Fruit fly (Drosophila melanogaster) whole organism, embryonic: ENCODE measurements around the gene Fatp1.
A peak's percentile ranks its signal among the peaks of the same experiment; 100 is the strongest.

Source experiments
- Antp ChIP-seq: fragments of 200-800 bp; sonication (Bioruptor generic); optimal IDR thresholded peaks from 3 replicates; lab custom pipeline; 2016; ENCODE audit warnings: missing biosample characterization, missing genetic modification characterization
- Awh ChIP-seq: fragments of 200-800 bp; sonication (Bioruptor generic); IDR thresholded peaks from 2 replicates; pipeline ENCODE4, ENCODE4 v1.3.6; 2022; ENCODE audit warnings: missing biosample characterization, missing genetic modification characterization
- Blimp-1 ChIP-seq: fragments of 200-800 bp; sonication (Bioruptor generic); optimal IDR thresholded peaks from 3 replicates; lab custom pipeline; 2018; ENCODE audit warnings: missing biosample characterization, missing genetic modification characterization, mild to moderate bottlenecking, moderate library complexity, missing genetic modification reagents
- CG10267 ChIP-seq: fragments of 200-800 bp; sonication (Bioruptor generic); optimal IDR thresholded peaks from 2 replicates; lab custom pipeline; 2018; ENCODE audit warnings: missing biosample characterization, mild to moderate bottlenecking, missing genetic modification characterization, moderate library complexity
- CG11085 ChIP-seq: fragments of 200-800 bp; sonication (Bioruptor generic); IDR thresholded peaks from 2 replicates; pipeline ENCODE4 v1.3.6; 2022; ENCODE audit warnings: missing biosample characterization, missing genetic modification characterization
- CG11456 ChIP-seq: fragments of 200-800 bp; sonication (Bioruptor generic); IDR thresholded peaks from 3 replicates; pipeline ENCODE4 v1.3.6; 2022; ENCODE audit warnings: missing biosample characterization, missing genetic modification characterization
- CG15601 ChIP-seq: fragments of 200-800 bp; sonication (Bioruptor generic); optimal IDR thresholded peaks from 3 replicates; lab custom pipeline; 2019; ENCODE audit warnings: missing biosample characterization, mild to moderate bottlenecking, missing genetic modification characterization, moderate library complexity
- CG30020 ChIP-seq: fragments of 200-800 bp; optimal IDR thresholded peaks from 2 replicates; lab custom pipeline; 2019; ENCODE audit warnings: missing biosample characterization, mild to moderate bottlenecking, missing genetic modification characterization, moderate library complexity
- CG3281 ChIP-seq: fragments of 200-800 bp; sonication (Bioruptor generic); optimal IDR thresholded peaks from 3 replicates; lab custom pipeline; 2017; ENCODE audit warnings: missing biosample characterization, mild to moderate bottlenecking, missing genetic modification characterization
- CG3726 ChIP-seq: fragments of 200-800 bp; sonication (Bioruptor generic); IDR thresholded peaks from 3 replicates; pipeline ENCODE4, ENCODE4 v1.3.6; 2022; ENCODE audit warnings: missing biosample characterization, missing genetic modification characterization
- CG5180 ChIP-seq: fragments of 200-800 bp; sonication (Bioruptor generic); optimal IDR thresholded peaks from 3 replicates; lab custom pipeline; 2017; ENCODE audit warnings: missing biosample characterization, missing genetic modification characterization, mild to moderate bottlenecking, moderate library complexity, missing genetic modification reagents
- CG9727 ChIP-seq: fragments of 200-800 bp; sonication (Bioruptor generic); optimal IDR thresholded peaks from 3 replicates; lab custom pipeline; 2017; ENCODE audit warnings: missing biosample characterization, mild to moderate bottlenecking, missing genetic modification characterization
- CG9876 ChIP-seq: fragments of 200-800 bp; sonication (Bioruptor generic); optimal IDR thresholded peaks from 2 replicates; lab custom pipeline; 2016; ENCODE audit warnings: missing biosample characterization, missing genetic modification characterization
- D19B ChIP-seq: fragments of 200-800 bp; sonication (Bioruptor generic); optimal IDR thresholded peaks from 2 replicates; lab custom pipeline; 2017; ENCODE audit warnings: missing biosample characterization, mild to moderate bottlenecking, missing genetic modification characterization
- HHEX ChIP-seq: fragments of 200-800 bp; sonication (Bioruptor generic); optimal IDR thresholded peaks from 3 replicates; lab custom pipeline; 2017; ENCODE audit warnings: missing biosample characterization, mild to moderate bottlenecking, missing genetic modification characterization, missing genetic modification reagents
- HLH54F ChIP-seq: fragments of 200-800 bp; sonication (Bioruptor generic); optimal IDR thresholded peaks from 3 replicates; lab custom pipeline; 2016; ENCODE audit warnings: missing biosample characterization, missing genetic modification characterization
- Nf-YB ChIP-seq: fragments of 200-800 bp; sonication (Bioruptor generic); optimal IDR thresholded peaks from 3 replicates; lab custom pipeline; 2019; ENCODE audit warnings: missing biosample characterization, mild to moderate bottlenecking, missing genetic modification characterization, moderate library complexity
- NfI ChIP-seq: fragments of 200-800 bp; sonication (Bioruptor generic); optimal IDR thresholded peaks from 3 replicates; lab custom pipeline; 2018; ENCODE audit warnings: missing biosample characterization, mild to moderate bottlenecking, missing genetic modification characterization, moderate library complexity
- Six4 ChIP-seq: fragments of 200-800 bp; sonication (Bioruptor generic); optimal IDR thresholded peaks from 2 replicates; lab custom pipeline; 2016; ENCODE audit warnings: missing biosample characterization, missing genetic modification characterization
- TFAM ChIP-seq: fragments of 200-800 bp; sonication (Bioruptor generic); optimal IDR thresholded peaks from 2 replicates; lab custom pipeline; 2017; ENCODE audit warnings: missing biosample characterization, missing genetic modification characterization, inconsistent platforms
- Tbp ChIP-seq: fragments of >200 bp; optimal IDR thresholded peaks from 2 replicates; lab custom pipeline; 2018; ENCODE audit warnings: missing biosample characterization, missing genetic modification characterization
- bsh ChIP-seq, 2 experiments: fragments of 200-800 bp; sonication (Bioruptor generic); optimal IDR thresholded peaks; 2 replicates each; lab custom pipeline; 2017 to 2018; ENCODE audit warnings: mild to moderate bottlenecking in 2 of 2, missing biosample characterization in 2 of 2, missing genetic modification characterization in 2 of 2, moderate library complexity in 1 of 2
- chinmo ChIP-seq: fragments of 200-800 bp; sonication (Bioruptor generic); IDR thresholded peaks from 4 replicates; pipeline ENCODE4 v1.3.6; 2022; ENCODE audit warnings: missing biosample characterization, missing genetic modification characterization; ENCODE audit not compliant: partially characterized antibody
- dmrt11E ChIP-seq: fragments of 200-800 bp; sonication (Bioruptor generic); optimal IDR thresholded peaks from 3 replicates; lab custom pipeline; 2018; ENCODE audit warnings: missing biosample characterization, mild to moderate bottlenecking, missing genetic modification characterization, moderate library complexity
- en ChIP-seq: fragments of 200-800 bp; sonication (Bioruptor generic); optimal IDR thresholded peaks from 2 replicates; lab custom pipeline; 2016; ENCODE audit warnings: missing biosample characterization, missing genetic modification characterization
- ewg ChIP-seq: fragments of 200-800 bp; sonication (Bioruptor generic); optimal IDR thresholded peaks from 3 replicates; lab custom pipeline; 2017; ENCODE audit warnings: mild to moderate bottlenecking, missing biosample characterization, missing genetic modification reagents, missing genetic modification characterization
- gem ChIP-seq: fragments of 200-800 bp; sonication (Bioruptor generic); optimal IDR thresholded peaks from 2 replicates; lab custom pipeline; 2019; ENCODE audit warnings: missing biosample characterization, mild to moderate bottlenecking, missing genetic modification characterization, moderate library complexity
- grn ChIP-seq: fragments of 200-800 bp; sonication (Bioruptor generic); optimal IDR thresholded peaks from 3 replicates; lab custom pipeline; 2017; ENCODE audit warnings: missing biosample characterization, missing genetic modification characterization
- gro ChIP-seq: fragments of 200-800 bp; sonication (Bioruptor generic); optimal IDR thresholded peaks from 2 replicates; lab custom pipeline; 2016; ENCODE audit warnings: missing biosample characterization, missing genetic modification characterization
- hbn ChIP-seq: fragments of 200-800 bp; sonication (Bioruptor generic); IDR thresholded peaks from 2 replicates; pipeline ENCODE4 v1.3.6; 2022; ENCODE audit warnings: missing biosample characterization, missing genetic modification characterization; ENCODE audit not compliant: partially characterized antibody
- otp ChIP-seq: fragments of 200-800 bp; sonication (Bioruptor generic); IDR thresholded peaks from 3 replicates; pipeline ENCODE4, ENCODE4 v1.3.6; 2022; ENCODE audit warnings: missing biosample characterization, missing genetic modification characterization
- pan ChIP-seq, 4 experiments: fragments of >200 bp in 3 of 4; fragments of 200-800 bp in 1 of 4; sonication (Bioruptor generic) in 1 of 4; optimal IDR thresholded peaks in 3 of 4; IDR thresholded peaks in 1 of 4; 2 replicates each; pipeline versions ENCODE4 v1.3.6 to Lab custom; 2017 to 2022; ENCODE audit warnings: missing biosample characterization in 2 of 4, missing genetic modification characterization in 2 of 4, mixed read lengths in 1 of 4
- pho ChIP-seq: fragments of 200-800 bp; sonication (Bioruptor generic); optimal IDR thresholded peaks from 2 replicates; lab custom pipeline; 2016; ENCODE audit warnings: missing biosample characterization, missing genetic modification characterization
- phol ChIP-seq: fragments of 200-800 bp; sonication (Bioruptor generic); optimal IDR thresholded peaks from 3 replicates; lab custom pipeline; 2018; ENCODE audit warnings: missing biosample characterization, mild to moderate bottlenecking, missing genetic modification characterization, moderate library complexity
- pzg ChIP-seq: fragments of 200-800 bp; sonication (Bioruptor generic); optimal IDR thresholded peaks from 3 replicates; lab custom pipeline; 2018; ENCODE audit warnings: missing biosample characterization, mild to moderate bottlenecking, missing genetic modification characterization, moderate library complexity
- sens ChIP-seq: fragments of 200-800 bp; sonication (Bioruptor generic); peaks from one replicate; lab custom pipeline; 2016; ENCODE audit warnings: missing biosample characterization, missing genetic modification characterization
- stwl ChIP-seq: fragments of 200-800 bp; sonication (Bioruptor generic); optimal IDR thresholded peaks from 3 replicates; lab custom pipeline; 2018; ENCODE audit warnings: missing biosample characterization, mild to moderate bottlenecking, missing genetic modification characterization, moderate library complexity
- tll ChIP-seq, 2 experiments: fragments of 200-800 bp in 1 of 2; fragments of >200 bp in 1 of 2; sonication (Bioruptor generic) in 1 of 2; optimal IDR thresholded peaks; 2 replicates each; lab custom pipeline; 2017 to 2019; ENCODE audit warnings: missing biosample characterization in 2 of 2, missing genetic modification characterization in 2 of 2, mild to moderate bottlenecking in 1 of 2, moderate library complexity in 1 of 2
- ttk ChIP-seq: fragments of 200-800 bp; sonication (Bioruptor generic); IDR thresholded peaks from 2 replicates; pipeline ENCODE4 v2.1.2; 2022; ENCODE audit warnings: missing biosample characterization, missing genetic modification characterization
- vvl ChIP-seq: fragments of 200-800 bp; sonication (Bioruptor generic); IDR thresholded peaks from 2 replicates; pipeline ENCODE4 v1.3.6; 2022; ENCODE audit warnings: missing biosample characterization, missing genetic modification characterization
- z ChIP-seq: fragments of 200-800 bp; sonication (Bioruptor generic); IDR thresholded peaks from 3 replicates; pipeline ENCODE4 v1.3.6; 2022; ENCODE audit warnings: missing biosample characterization, missing genetic modification characterization

The Fatp1 gene

dm6 chr2L:10506557-10507252 lies 10.3 kb downstream of the Fatp1 start, which contains the start of the genes Myo31DF and CG6094 (continued):
- TF ChIP-seq gro (GFP tag; lab: Kevin White, UChicago) (peak; percentile 38), phol (tag; lab: Kevin White, UChicago) (peak; percentile 84), hbn (no peak), Tbp (GFP tag; lab: Kevin White, UChicago) (peak; percentile 16), CG5180 (GFP tag; lab: Kevin White, UChicago) (peak; percentile 90), CG30020 (peak; percentile 71), CG3726 (no peak), CG9727 (GFP tag; lab: Kevin White, UChicago) (peak; percentile 33), Six4 (no peak), vvl (GFP tag; lab: Robert Waterston, UW) (peak; percentile 44), NfI (GFP tag; lab: Kevin White, UChicago) (peak; percentile 27), CG3281 (GFP tag; lab: Kevin White, UChicago) (peak; percentile 9), pan (optimal IDR thresholded peaks at IDR 0.05; lab: Kevin White, UChicago) (no peak), pan (GFP tag; optimal IDR thresholded peaks at IDR 0.05 in 1 of 2, IDR thresholded peaks at IDR 0.05 in 1 of 2) (peak in 1 of 2 experiments; percentile 17), ttk (GFP tag; lab: Robert Waterston, UW) (no peak), HHEX (GFP tag; lab: Kevin White, UChicago) (peak; percentile 12), Antp (GFP tag; lab: Kevin White, UChicago) (peak; percentile 35), tll (GFP tag; optimal IDR thresholded peaks at IDR 0.05; lab: Kevin White, UChicago) (peak; percentile 40 to 44), CG11456 (GFP tag; lab: Robert Waterston, UW) (peak; percentile 66), TFAM (no peak), ewg (GFP tag; lab: Kevin White, UChicago) (peak; percentile 41), dmrt11E (tag; lab: Kevin White, UChicago) (no peak), CG10267 (tag; lab: Kevin White, UChicago) (peak; percentile 59), pho (GFP tag; lab: Kevin White, UChicago) (peak; percentile 55)

dm6 chr2L:10505345-10505744 lies 11.7 kb downstream of the Fatp1 start:
- TF ChIP-seq gro (GFP tag; lab: Kevin White, UChicago) (no peak), bsh (GFP tag; optimal IDR thresholded peaks at IDR 0.05; lab: Kevin White, UChicago) (no peak), CG15601 (tag; lab: Kevin White, UChicago) (peak; percentile 57), grn (GFP tag; lab: Kevin White, UChicago) (peak; percentile 33), z (GFP tag; lab: Robert Waterston, UW) (peak; percentile 82), en (GFP tag; lab: Kevin White, UChicago) (no peak), Nf-YB (GFP tag; lab: Kevin White, UChicago) (no peak), Blimp-1 (GFP tag; lab: Kevin White, UChicago) (peak; percentile 60), HLH54F (no peak), CG11085 (no peak), chinmo (GFP tag; lab: Robert Waterston, UW) (0 out of 4 replicates have a peak, but pooled peaks have one; percentile 17), Awh (peak; percentile 76), otp (GFP tag; lab: Robert Waterston, UW) (no peak), CG9876 (GFP tag; lab: Kevin White, UChicago) (no peak), stwl (tag; lab: Kevin White, UChicago) (no peak), pzg (GFP tag; lab: Kevin White, UChicago) (no peak), gem (tag; lab: Kevin White, UChicago) (peak; percentile 5), D19B (no peak), sens (peak; percentile 46)
